Fruit fly (Drosophila melanogaster) whole organism, prepupa: Measurements from ENCODE around the gene trk.

ENCODE experiments used
- Blimp-1 ChIP-seq: fragments of 200-800 bp; sonication (Bioruptor generic); optimal IDR thresholded peaks from 3 replicates; lab custom pipeline; 2017; ENCODE audit warnings: missing biosample characterization, missing genetic modification characterization, mild to moderate bottlenecking, moderate library complexity, missing genetic modification reagents
- CG11902 ChIP-seq: fragments of 200-800 bp; sonication (Bioruptor generic); optimal IDR thresholded peaks from 3 replicates; lab custom pipeline; 2016; ENCODE audit warnings: missing biosample characterization, missing genetic modification characterization
- CG3032 ChIP-seq: fragments of 200-800 bp; optimal IDR thresholded peaks from 2 replicates; lab custom pipeline; 2019; ENCODE audit warnings: missing biosample characterization, mild to moderate bottlenecking, missing genetic modification characterization, moderate library complexity
- CG32006 ChIP-seq: fragments of 200-800 bp; sonication (Bioruptor generic); optimal IDR thresholded peaks from 3 replicates; lab custom pipeline; 2017; ENCODE audit warnings: missing biosample characterization, mild to moderate bottlenecking, missing genetic modification characterization
- CG3919 ChIP-seq: fragments of 200-800 bp; sonication (Bioruptor generic); optimal IDR thresholded peaks from 3 replicates; lab custom pipeline; 2016; ENCODE audit warnings: missing biosample characterization, missing genetic modification characterization
- CG4318 ChIP-seq: fragments of 200-800 bp; sonication (Bioruptor generic); optimal IDR thresholded peaks from 3 replicates; lab custom pipeline; 2017; ENCODE audit warnings: missing biosample characterization, mild to moderate bottlenecking, missing genetic modification characterization
- CG6792 ChIP-seq: fragments of 200-800 bp; sonication (Bioruptor generic); optimal IDR thresholded peaks from 3 replicates; lab custom pipeline; 2016; ENCODE audit warnings: missing biosample characterization, missing genetic modification characterization
- CG6854 ChIP-seq: fragments of 200-800 bp; sonication (Bioruptor generic); optimal IDR thresholded peaks from 2 replicates; lab custom pipeline; 2017; ENCODE audit warnings: missing biosample characterization, mild to moderate bottlenecking, missing genetic modification characterization
- CG7368 ChIP-seq: fragments of 200-800 bp; sonication (Bioruptor generic); optimal IDR thresholded peaks from 3 replicates; lab custom pipeline; 2016; ENCODE audit warnings: missing biosample characterization, missing genetic modification characterization
- CG8319 ChIP-seq: fragments of 200-800 bp; sonication (Bioruptor generic); optimal IDR thresholded peaks from 3 replicates; lab custom pipeline; 2016; ENCODE audit warnings: missing biosample characterization, missing genetic modification characterization
- Eip75B ChIP-seq: fragments of 200-800 bp; sonication (Bioruptor generic); optimal IDR thresholded peaks from 3 replicates; lab custom pipeline; 2016; ENCODE audit warnings: missing biosample characterization, missing genetic modification characterization
- Eip93F ChIP-seq: fragments of 200-800 bp; sonication (Bioruptor generic); optimal IDR thresholded peaks from 2 replicates; lab custom pipeline; 2016; ENCODE audit warnings: missing biosample characterization, mild to moderate bottlenecking, missing genetic modification characterization
- Ets21C ChIP-seq: fragments of 200-800 bp; sonication (Bioruptor generic); optimal IDR thresholded peaks from 3 replicates; lab custom pipeline; 2016; ENCODE audit warnings: missing biosample characterization, missing genetic modification characterization
- Hr38 ChIP-seq: sonication (Bioruptor generic); optimal IDR thresholded peaks from 2 replicates; lab custom pipeline; 2016; ENCODE audit warnings: missing biosample characterization, missing genetic modification characterization
- Lpt ChIP-seq: fragments of 200-800 bp; sonication (Bioruptor generic); optimal IDR thresholded peaks from 3 replicates; lab custom pipeline; 2016; ENCODE audit warnings: missing biosample characterization, missing genetic modification characterization
- Met ChIP-seq: fragments of 200-800 bp; sonication (Bioruptor generic); optimal IDR thresholded peaks from 3 replicates; lab custom pipeline; 2016; ENCODE audit warnings: missing biosample characterization, missing genetic modification characterization
- OdsH ChIP-seq: fragments of 200-800 bp; sonication (Bioruptor generic); optimal IDR thresholded peaks from 3 replicates; lab custom pipeline; 2016; ENCODE audit warnings: missing biosample characterization, missing genetic modification characterization
- Smox ChIP-seq: fragments of 200-800 bp; sonication (Bioruptor generic); optimal IDR thresholded peaks from 3 replicates; lab custom pipeline; 2016; ENCODE audit warnings: missing biosample characterization, missing genetic modification characterization
- Sox102F ChIP-seq: fragments of 200-800 bp; sonication (Bioruptor generic); optimal IDR thresholded peaks from 2 replicates; lab custom pipeline; 2016; ENCODE audit warnings: missing biosample characterization, mild to moderate bottlenecking, missing genetic modification characterization
- Sox15 ChIP-seq: fragments of 200-800 bp; sonication (Bioruptor generic); optimal IDR thresholded peaks from 3 replicates; lab custom pipeline; 2016; ENCODE audit warnings: missing biosample characterization, missing genetic modification characterization
- achi ChIP-seq: fragments of 200-800 bp; sonication (Bioruptor generic); optimal IDR thresholded peaks from 3 replicates; lab custom pipeline; 2016; ENCODE audit warnings: missing biosample characterization, missing genetic modification characterization
- cyc ChIP-seq: fragments of 200-800 bp; sonication (Bioruptor generic); optimal IDR thresholded peaks from 3 replicates; lab custom pipeline; 2016; ENCODE audit warnings: missing biosample characterization, missing genetic modification characterization
- eg ChIP-seq: fragments of 200-800 bp; sonication (Bioruptor generic); IDR thresholded peaks from 3 replicates; pipeline ENCODE4 v1.3.6; 2022; ENCODE audit warnings: missing biosample characterization, missing genetic modification characterization
- fd59A ChIP-seq: fragments of 200-800 bp; sonication (Bioruptor generic); optimal IDR thresholded peaks from 2 replicates; lab custom pipeline; 2017; ENCODE audit warnings: missing biosample characterization, mild to moderate bottlenecking, missing genetic modification characterization, missing genetic modification reagents
- fkh ChIP-seq: fragments of 200-800 bp; sonication (Bioruptor generic); optimal IDR thresholded peaks from 3 replicates; lab custom pipeline; 2017; ENCODE audit warnings: missing biosample characterization, mild to moderate bottlenecking, missing genetic modification characterization, moderate library complexity
- net ChIP-seq: fragments of 200-800 bp; sonication (Bioruptor generic); optimal IDR thresholded peaks from 3 replicates; lab custom pipeline; 2016; ENCODE audit warnings: missing biosample characterization, missing genetic modification characterization
- ss ChIP-seq, 2 experiments: fragments of 200-800 bp; sonication (Bioruptor generic); optimal IDR thresholded peaks; 2 replicates in 1 of 2; 3 replicates in 1 of 2; lab custom pipeline; 2017 to 2018; ENCODE audit warnings: mild to moderate bottlenecking in 2 of 2, missing biosample characterization in 2 of 2, missing genetic modification characterization in 2 of 2, moderate library complexity in 1 of 2
- svp ChIP-seq: fragments of 200-800 bp; sonication (Bioruptor generic); peaks from one replicate; lab custom pipeline; 2016; ENCODE audit warnings: missing biosample characterization, missing genetic modification characterization
- topi ChIP-seq: fragments of 200-800 bp; sonication (Bioruptor generic); optimal IDR thresholded peaks from 3 replicates; lab custom pipeline; 2016; ENCODE audit warnings: missing biosample characterization, missing genetic modification characterization
- vri ChIP-seq: fragments of 200-800 bp; sonication (Bioruptor generic); optimal IDR thresholded peaks from 3 replicates; lab custom pipeline; 2016; ENCODE audit warnings: missing biosample characterization, mild to moderate bottlenecking, missing genetic modification characterization

The trk gene

DNA sequence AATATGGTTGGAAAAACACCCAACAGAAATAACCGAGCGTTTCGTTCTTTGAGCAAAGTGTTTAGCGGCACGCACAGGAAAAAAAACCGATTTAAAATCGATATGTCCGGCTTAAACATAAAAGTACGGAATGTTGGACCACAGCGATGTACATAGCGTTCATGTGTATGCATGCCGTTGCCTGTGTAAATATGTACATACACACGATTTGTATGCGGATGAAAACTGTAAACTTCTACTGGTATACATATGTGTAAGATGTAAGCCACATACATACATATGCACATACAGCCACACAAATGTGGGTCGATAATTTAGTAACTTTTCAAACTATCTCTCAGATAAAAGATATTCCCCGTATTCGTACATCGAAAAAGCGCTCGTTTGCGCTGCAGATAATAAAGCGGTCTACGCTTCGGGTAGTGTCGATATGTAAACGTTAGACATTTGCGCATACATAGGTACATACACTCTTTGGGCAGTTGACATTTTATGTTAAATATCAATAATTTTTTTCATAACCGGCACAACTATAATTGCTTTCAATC is 22.4 kb downstream of the trk start:
- TF ChIP-seq CG7368 (GFP tag; lab: Kevin White, UChicago) (no peak), fkh (GFP tag; lab: Kevin White, UChicago) (peak; percentile 94)
- TF ChIP-seq, all 60 proteins: peak for 1

- TF ChIP-seq CG8319 (GFP tag; lab: Kevin White, UChicago) (no peak), cyc (no peak), net (no peak), Sox15 (GFP tag; lab: Kevin White, UChicago) (no peak), Smox (GFP tag; lab: Kevin White, UChicago) (no peak), Hr38 (GFP tag; lab: Kevin White, UChicago) (no peak), Met (GFP tag; lab: Kevin White, UChicago) (no peak), CG7368 (GFP tag; lab: Kevin White, UChicago) (no peak), achi (GFP tag; lab: Kevin White, UChicago) (no peak), CG11902 (GFP tag; lab: Kevin White, UChicago) (no peak), Ets21C (GFP tag; lab: Kevin White, UChicago) (no peak), Eip93F (GFP tag; lab: Kevin White, UChicago) (no peak), eg (no peak), Blimp-1 (GFP tag; lab: Kevin White, UChicago) (no peak), topi (GFP tag; lab: Kevin White, UChicago) (no peak), Lpt (GFP tag; lab: Kevin White, UChicago) (no peak)
These were observed 25.3 kb downstream of the trk start, which contains the start of gene chico for dm6 chr2L:10246785-10247190. Gene chico (minus strand): TSS chr2L:10247078.

dm6 chr2L:10238726-10239652 is 33.1 kb downstream of the trk start, which contains the start of gene me31B:
Gene me31B (plus strand): TSS chr2L:10239341.
- TF ChIP-seq fkh (GFP tag; lab: Kevin White, UChicago), result no peak
- TF ChIP-seq eg, result no peak
- no peak for TF ChIP-seq CG6854 (GFP tag; lab: Kevin White, UChicago)
- no peak for TF ChIP-seq CG6792 (GFP tag; lab: Kevin White, UChicago)
- TF ChIP-seq Lpt (GFP tag; lab: Kevin White, UChicago), result no peak
- TF ChIP-seq CG3032, result peak; percentile 14
- TF ChIP-seq Eip93F (GFP tag; lab: Kevin White, UChicago), result peak; percentile 7

DNA sequence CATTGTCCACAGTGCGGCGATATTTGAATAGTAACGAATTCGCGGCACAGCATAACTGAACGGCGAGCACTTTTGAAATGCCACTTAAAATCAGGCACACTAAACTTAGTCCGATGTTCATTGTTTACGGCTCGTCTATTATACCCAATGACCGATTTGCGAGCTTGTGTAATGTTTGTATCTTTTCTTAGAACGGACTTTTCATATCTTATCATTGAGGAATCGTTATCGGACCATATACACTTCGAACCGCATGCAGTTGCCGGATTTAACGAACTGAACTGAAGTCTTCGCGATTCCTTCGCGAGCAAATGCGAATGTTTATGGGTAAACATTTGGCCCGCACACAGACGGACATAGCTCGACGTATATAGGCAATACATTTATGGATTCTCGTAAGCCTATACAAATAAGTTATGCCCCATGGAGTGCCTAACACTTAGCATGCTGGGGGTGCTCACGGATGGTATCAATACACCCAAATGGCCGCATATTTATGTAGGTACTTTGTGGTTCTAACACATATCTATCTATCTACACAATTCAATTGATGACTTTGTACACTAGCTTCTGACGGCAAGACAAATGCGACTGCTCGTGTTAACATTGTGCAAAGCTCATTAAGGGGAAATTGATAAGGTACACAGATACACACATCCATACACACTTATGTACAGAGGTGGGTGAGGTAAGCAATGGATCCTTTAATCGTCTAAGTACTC is 34.2 kb downstream of the trk start, which contains the start of gene mthl15:
mthl15 (minus strand) TSS at position 593 of the 722 bp plus-strand sequence.
- TF ChIP-seq fkh (GFP tag; lab: Kevin White, UChicago), result peak; percentile 90
- TF ChIP-seq Hr38 (GFP tag; lab: Kevin White, UChicago), result no peak
- peak; percentile 34 for TF ChIP-seq vri (GFP tag; lab: Kevin White, UChicago)
- no peak for TF ChIP-seq cyc
- no peak for TF ChIP-seq fd59A

dm6 chr2L:10232827-10233226 is 39.3 kb downstream of the trk start:
- TF ChIP-seq CG7368 (GFP tag; lab: Kevin White, UChicago), result no peak
- no peak for TF ChIP-seq achi (GFP tag; lab: Kevin White, UChicago)
- no peak for TF ChIP-seq CG3919 (GFP tag; lab: Kevin White, UChicago)
- TF ChIP-seq Met (GFP tag; lab: Kevin White, UChicago), result no peak
- no peak for TF ChIP-seq fkh (GFP tag; lab: Kevin White, UChicago)
- TF ChIP-seq Eip93F (GFP tag; lab: Kevin White, UChicago), result no peak
- TF ChIP-seq CG4318 (GFP tag; lab: Kevin White, UChicago), result no peak
- TF ChIP-seq OdsH (GFP tag; lab: Kevin White, UChicago), result no peak
- no peak for TF ChIP-seq vri (GFP tag; lab: Kevin White, UChicago)
- no peak for TF ChIP-seq Sox102F (GFP tag; lab: Kevin White, UChicago)
- no peak for TF ChIP-seq Eip75B (GFP tag; lab: Kevin White, UChicago)
- TF ChIP-seq Smox (GFP tag; lab: Kevin White, UChicago), result no peak
- TF ChIP-seq CG32006 (GFP tag; lab: Kevin White, UChicago), result no peak
- TF ChIP-seq svp (GFP tag; lab: Kevin White, UChicago), result no peak
- TF ChIP-seq ss (GFP tag; optimal IDR thresholded peaks at IDR 0.05; lab: Kevin White, UChicago), result no peak
